Fruit fly (Drosophila melanogaster): Measurements from ENCODE around the gene Culd.

The Culd gene

dm6 chr3L:8356196-8356595 is at the start of gene Culd:
Gene Culd (minus strand): TSS chr3L:8356296.
- TF ChIP-seq mam (GFP tag; optimal IDR thresholded peaks at IDR 0.05) (no peak), nerfin-1 (tag; optimal IDR thresholded peaks at IDR 0.05) (no peak), fd102C (GFP tag; optimal IDR thresholded peaks at IDR 0.05) (no peak), CG4424 (GFP tag; optimal IDR thresholded peaks at IDR 0.05) (no peak), CG13424 (tag; optimal IDR thresholded peaks at IDR 0.05) (no peak), CG7928 (GFP tag; optimal IDR thresholded peaks at IDR 0.05) (no peak), CG13894 (tag; optimal IDR thresholded peaks at IDR 0.05) (no peak), CG10274 (GFP tag; optimal IDR thresholded peaks at IDR 0.05) (no peak), bab2 (GFP tag; optimal IDR thresholded peaks at IDR 0.05) (no peak), Nf-YA (GFP tag; IDR thresholded peaks at IDR 0.05) (no peak), CG16779 (GFP tag; IDR thresholded peaks at IDR 0.05) (no peak), CG10366 (GFP tag; IDR thresholded peaks at IDR 0.05) (no peak), CG7745 (tag; optimal IDR thresholded peaks at IDR 0.05) (no peak)

dm6 chr3L:8405123-8405522 is 49.0 kb upstream of the Culd start, which contains the start of the genes Tpt, mkg-p and CG13667:
Gene Tpt (minus strand): TSS chr3L:8405277.
Gene mkg-p (minus strand): TSS chr3L:8405277.
Gene CG13667 (plus strand): TSS chr3L:8405454.
- peak; percentile 97; the same call in 3 of the 4 replicates for TF ChIP-seq chinmo (GFP tag; IDR thresholded peaks at IDR 0.05; ENCODE audit: partially characterized antibody)
- no peak for TF ChIP-seq CG17568 (GFP tag; optimal IDR thresholded peaks at IDR 0.05)
- peak; percentile 90 for TF ChIP-seq YL-1 (GFP tag; optimal IDR thresholded peaks at IDR 0.05)
- peak; percentile 79 for TF ChIP-seq nerfin-1 (tag; optimal IDR thresholded peaks at IDR 0.05)
- TF ChIP-seq CG17385 (GFP tag; optimal IDR thresholded peaks at IDR 0.05): peak; percentile 98
- no peak for TF ChIP-seq luna (GFP tag; optimal IDR thresholded peaks at IDR 0.05)
- no peak for TF ChIP-seq al (GFP tag; IDR thresholded peaks at IDR 0.05)
- TF ChIP-seq CG10267 (tag; optimal IDR thresholded peaks at IDR 0.05): peak; percentile 68
- no peak for TF ChIP-seq Ada2b (GFP tag; IDR thresholded peaks at IDR 0.05)
- no peak for TF ChIP-seq psq (GFP tag; optimal IDR thresholded peaks at IDR 0.05)
- no peak for TF ChIP-seq CG6254 (GFP tag; optimal IDR thresholded peaks at IDR 0.05)
- 0 out of 3 replicates have a peak, but pooled peaks have one; percentile 31 for TF ChIP-seq CG34422 (GFP tag; IDR thresholded peaks at IDR 0.05)
- peak; percentile 49 for TF ChIP-seq HmgD (GFP tag; optimal IDR thresholded peaks at IDR 0.05)
- TF ChIP-seq ssp (GFP tag; IDR thresholded peaks at IDR 0.05): no peak
- TF ChIP-seq CG10959 (GFP tag; IDR thresholded peaks at IDR 0.05): no peak
- TF ChIP-seq Scr (GFP tag; IDR thresholded peaks at IDR 0.05; ENCODE audit: partially characterized antibody): peak; percentile 84
- no peak for TF ChIP-seq CG12071 (GFP tag; optimal IDR thresholded peaks at IDR 0.05)
- peak; percentile 97 for TF ChIP-seq CG1603 (tag; optimal IDR thresholded peaks at IDR 0.05)
- TF ChIP-seq CG18619 (GFP tag; optimal IDR thresholded peaks at IDR 0.05): no peak
- no peak for TF ChIP-seq ewg (GFP tag; optimal IDR thresholded peaks at IDR 0.05)
- no peak for TF ChIP-seq Rx (GFP tag; IDR thresholded peaks at IDR 0.05)
- peak; percentile 7 for TF ChIP-seq Nf-YB (GFP tag; optimal IDR thresholded peaks at IDR 0.05)
- TF ChIP-seq wor (GFP tag; IDR thresholded peaks at IDR 0.05): no peak
- no peak for TF ChIP-seq D19A (tag; optimal IDR thresholded peaks at IDR 0.05)
- TF ChIP-seq dpn (GFP tag; optimal IDR thresholded peaks at IDR 0.05): peak in 1 of 2 experiments; percentile 26
- no peak for TF ChIP-seq CG17328 (GFP tag; IDR thresholded peaks at IDR 0.05)
- no peak for TF ChIP-seq so (GFP tag; IDR thresholded peaks at IDR 0.05)
- no peak for TF ChIP-seq slp2 (GFP tag; optimal IDR thresholded peaks at IDR 0.05)
- TF ChIP-seq CG4617 (GFP tag; optimal IDR thresholded peaks at IDR 0.05; ENCODE audit: borderline replicate concordance): peak; percentile 94
- no peak for TF ChIP-seq sr (GFP tag; IDR thresholded peaks at IDR 0.05)
- peak; percentile 81 for TF ChIP-seq hbn (GFP tag; IDR thresholded peaks at IDR 0.05; ENCODE audit: partially characterized antibody)
- no peak for TF ChIP-seq ind (GFP tag; optimal IDR thresholded peaks at IDR 0.05)
- TF ChIP-seq HHEX (GFP tag; optimal IDR thresholded peaks at IDR 0.05): no peak
- TF ChIP-seq ranshi (GFP tag; IDR thresholded peaks at IDR 0.05): no peak
- TF ChIP-seq CG12744 (GFP tag; optimal IDR thresholded peaks at IDR 0.05): peak; percentile 14
- TF ChIP-seq zfh2 (GFP tag; optimal IDR thresholded peaks at IDR 0.05): peak; percentile 34
- no peak for TF ChIP-seq seq (GFP tag; IDR thresholded peaks at IDR 0.05)
- TF ChIP-seq zen2 (GFP tag; IDR thresholded peaks at IDR 0.05; ENCODE audit: partially characterized antibody): peak; percentile 35; the same call in 1 of the 3 replicates

Data from whole organism, embryonic.